Fruit fly (Drosophila melanogaster) whole organism, embryonic: ENCODE results near the gene Nubp1.

ENCODE experiments used
- Abd-B ChIP-seq: fragments of 200-800 bp; sonication (Bioruptor generic); optimal IDR thresholded peaks from 2 replicates; lab custom pipeline; 2018; ENCODE audit warnings: missing biosample characterization, mild to moderate bottlenecking, missing genetic modification characterization, moderate library complexity
- BtbVII ChIP-seq: fragments of 200-800 bp; sonication (Bioruptor generic); optimal IDR thresholded peaks from 3 replicates; lab custom pipeline; 2017; ENCODE audit warnings: missing biosample characterization, mild to moderate bottlenecking, missing genetic modification characterization
- CG10209 ChIP-seq: fragments of 200-800 bp; sonication (Bioruptor generic); optimal IDR thresholded peaks from 3 replicates; lab custom pipeline; 2017; ENCODE audit warnings: missing biosample characterization, mild to moderate bottlenecking, missing genetic modification characterization, missing genetic modification reagents
- CG10366 ChIP-seq: fragments of 200-800 bp; sonication (Bioruptor generic); IDR thresholded peaks from 2 replicates; pipeline ENCODE4 v1.3.6; 2022; ENCODE audit warnings: missing biosample characterization, missing genetic modification characterization
- CG10431 ChIP-seq: fragments of 200-800 bp; sonication (Bioruptor generic); optimal IDR thresholded peaks from 3 replicates; lab custom pipeline; 2018; ENCODE audit warnings: missing biosample characterization, mild to moderate bottlenecking, missing genetic modification characterization
- CG11093 ChIP-seq: fragments of 200-800 bp; sonication (Bioruptor generic); IDR thresholded peaks from 3 replicates; pipeline ENCODE4 v1.3.6; 2022; ENCODE audit warnings: missing biosample characterization, missing genetic modification characterization
- CG11504 ChIP-seq: fragments of 200-800 bp; sonication (Bioruptor generic); optimal IDR thresholded peaks from 3 replicates; lab custom pipeline; 2019; ENCODE audit warnings: missing biosample characterization, mild to moderate bottlenecking, missing genetic modification characterization, moderate library complexity
- CG11695 ChIP-seq: fragments of 200-800 bp; sonication (Bioruptor generic); IDR thresholded peaks from 3 replicates; pipeline ENCODE4 v1.3.6; 2022; ENCODE audit warnings: missing biosample characterization, missing genetic modification characterization
- CG14710 ChIP-seq: fragments of 200-800 bp; sonication (Bioruptor generic); optimal IDR thresholded peaks from 3 replicates; lab custom pipeline; 2019; ENCODE audit warnings: missing biosample characterization, mild to moderate bottlenecking, missing genetic modification characterization, moderate library complexity
- CG14860 ChIP-seq: fragments of 200-800 bp; sonication (Bioruptor generic); IDR thresholded peaks from 3 replicates; pipeline ENCODE4 v1.3.6; 2022; ENCODE audit warnings: missing biosample characterization, missing genetic modification characterization; ENCODE audit not compliant: partially characterized antibody
- CG15696 ChIP-seq: fragments of 200-800 bp; sonication (Bioruptor generic); optimal IDR thresholded peaks from 2 replicates; lab custom pipeline; 2019; ENCODE audit warnings: missing biosample characterization, mild to moderate bottlenecking, missing genetic modification characterization, moderate library complexity
- CG17186 ChIP-seq: fragments of 200-800 bp; sonication (Bioruptor generic); optimal IDR thresholded peaks from 3 replicates; lab custom pipeline; 2017; ENCODE audit warnings: missing biosample characterization, missing genetic modification reagents, missing genetic modification characterization
- CG17568 ChIP-seq: fragments of 200-800 bp; sonication (Bioruptor generic); optimal IDR thresholded peaks from 2 replicates; lab custom pipeline; 2018; ENCODE audit warnings: missing biosample characterization, mild to moderate bottlenecking, missing genetic modification characterization, moderate library complexity
- CG1832 ChIP-seq: fragments of 200-800 bp; sonication (Bioruptor generic); optimal IDR thresholded peaks from 2 replicates; lab custom pipeline; 2017; ENCODE audit warnings: missing biosample characterization, mild to moderate bottlenecking, missing genetic modification characterization, inconsistent platforms
- CG18476 ChIP-seq: fragments of 200-800 bp; sonication (Bioruptor generic); optimal IDR thresholded peaks from 2 replicates; lab custom pipeline; 2016; ENCODE audit warnings: missing biosample characterization, mild to moderate bottlenecking, missing genetic modification characterization
- CG2678 ChIP-seq: fragments of 200-800 bp; sonication (Bioruptor generic); optimal IDR thresholded peaks from 3 replicates; lab custom pipeline; 2019; ENCODE audit warnings: missing biosample characterization, mild to moderate bottlenecking, missing genetic modification characterization, moderate library complexity
- CG32532 ChIP-seq: fragments of 200-800 bp; sonication (Bioruptor generic); IDR thresholded peaks from 2 replicates; pipeline ENCODE4 v1.3.6; 2022; ENCODE audit warnings: missing biosample characterization, missing genetic modification characterization
- CG3281 ChIP-seq: fragments of 200-800 bp; sonication (Bioruptor generic); optimal IDR thresholded peaks from 3 replicates; lab custom pipeline; 2017; ENCODE audit warnings: missing biosample characterization, mild to moderate bottlenecking, missing genetic modification characterization
- CG3847 ChIP-seq: fragments of 200-800 bp; sonication (Bioruptor generic); IDR thresholded peaks from 2 replicates; pipeline ENCODE4 v1.3.6; 2022; ENCODE audit warnings: missing biosample characterization, missing genetic modification characterization
- CG3995 ChIP-seq: fragments of 200-800 bp; sonication (Bioruptor generic); optimal IDR thresholded peaks from 3 replicates; lab custom pipeline; 2016; ENCODE audit warnings: missing biosample characterization, missing genetic modification characterization
- CG42726 ChIP-seq: fragments of 200-800 bp; sonication (Bioruptor generic); IDR thresholded peaks from 2 replicates; pipeline ENCODE4 v1.3.6; 2022; ENCODE audit warnings: missing biosample characterization, missing genetic modification characterization; ENCODE audit not compliant: partially characterized antibody
- CG6683 ChIP-seq: fragments of 200-800 bp; sonication (Bioruptor generic); optimal IDR thresholded peaks from 2 replicates; lab custom pipeline; 2017; ENCODE audit warnings: missing biosample characterization, mild to moderate bottlenecking, missing genetic modification characterization, missing genetic modification reagents
- CG6813 ChIP-seq: fragments of 200-800 bp; sonication (Bioruptor generic); optimal IDR thresholded peaks from 2 replicates; lab custom pipeline; 2017; ENCODE audit warnings: missing biosample characterization, missing genetic modification characterization, mild to moderate bottlenecking, moderate library complexity, missing genetic modification reagents
- CG6854 ChIP-seq: fragments of 200-800 bp; sonication (Bioruptor generic); optimal IDR thresholded peaks from 3 replicates; lab custom pipeline; 2017; ENCODE audit warnings: missing biosample characterization, mild to moderate bottlenecking, missing genetic modification characterization
- CG7271 ChIP-seq: fragments of 200-800 bp; sonication (Bioruptor generic); optimal IDR thresholded peaks from 2 replicates; lab custom pipeline; 2018; ENCODE audit warnings: missing biosample characterization, mild to moderate bottlenecking, missing genetic modification characterization, moderate library complexity
- CHES-1-like ChIP-seq: fragments of 200-800 bp; sonication (Bioruptor generic); optimal IDR thresholded peaks from 2 replicates; lab custom pipeline; 2016; ENCODE audit warnings: missing biosample characterization, missing genetic modification characterization
- Deaf1 ChIP-seq: fragments of 200-800 bp; optimal IDR thresholded peaks from 3 replicates; lab custom pipeline; 2019; ENCODE audit warnings: missing biosample characterization, mild to moderate bottlenecking, missing genetic modification characterization, moderate library complexity
- Dip3 ChIP-seq: fragments of 200-800 bp; sonication (Bioruptor generic); optimal IDR thresholded peaks from 3 replicates; lab custom pipeline; 2016; ENCODE audit warnings: missing biosample characterization, missing genetic modification characterization
- Ets97D ChIP-seq: fragments of 200-800 bp; sonication (Bioruptor generic); optimal IDR thresholded peaks from 3 replicates; lab custom pipeline; 2016; ENCODE audit warnings: missing biosample characterization, missing genetic modification characterization
- Fer1 ChIP-seq: fragments of 200-800 bp; sonication (Bioruptor generic); optimal IDR thresholded peaks from 2 replicates; lab custom pipeline; 2017; ENCODE audit warnings: missing biosample characterization, mild to moderate bottlenecking, missing genetic modification characterization
- HmgZ ChIP-seq: fragments of 200-800 bp; sonication (Bioruptor generic); optimal IDR thresholded peaks from 2 replicates; lab custom pipeline; 2018; ENCODE audit warnings: missing biosample characterization, mild to moderate bottlenecking, missing genetic modification characterization
- Hr78 ChIP-seq, 2 experiments: fragments of 200-800 bp in 1 of 2; fragments of >200 bp in 1 of 2; sonication (Bioruptor generic) in 1 of 2; optimal IDR thresholded peaks; 2 replicates each; lab custom pipeline; 2017 to 2019; ENCODE audit warnings: missing biosample characterization in 2 of 2, missing genetic modification characterization in 2 of 2, mild to moderate bottlenecking in 1 of 2, moderate library complexity in 1 of 2
- Mad ChIP-seq: fragments of 200-800 bp; sonication (Bioruptor generic); optimal IDR thresholded peaks from 2 replicates; lab custom pipeline; 2016; ENCODE audit warnings: missing biosample characterization, missing genetic modification characterization
- Nf-YC ChIP-seq: fragments of 200-800 bp; optimal IDR thresholded peaks from 3 replicates; lab custom pipeline; 2019; ENCODE audit warnings: missing biosample characterization, mild to moderate bottlenecking, missing genetic modification characterization, moderate library complexity
- Xbp1 ChIP-seq: fragments of 200-800 bp; sonication (Bioruptor generic); optimal IDR thresholded peaks from 3 replicates; lab custom pipeline; 2016; ENCODE audit warnings: missing biosample characterization, mild to moderate bottlenecking, missing genetic modification characterization
- bsh ChIP-seq, 2 experiments: fragments of 200-800 bp; sonication (Bioruptor generic); optimal IDR thresholded peaks; 2 replicates each; lab custom pipeline; 2017 to 2018; ENCODE audit warnings: mild to moderate bottlenecking in 2 of 2, missing biosample characterization in 2 of 2, missing genetic modification characterization in 2 of 2, moderate library complexity in 1 of 2
- caup ChIP-seq: fragments of 200-800 bp; sonication (Bioruptor generic); optimal IDR thresholded peaks from 3 replicates; lab custom pipeline; 2017; ENCODE audit warnings: missing biosample characterization, mild to moderate bottlenecking, missing genetic modification characterization, moderate library complexity; ENCODE audit not compliant: severe bottlenecking
- dpn ChIP-seq, 2 experiments: fragments of 200-800 bp; sonication (Bioruptor generic); optimal IDR thresholded peaks; 3 replicates each; lab custom pipeline; 2016; ENCODE audit warnings: missing biosample characterization in 2 of 2, missing genetic modification characterization in 2 of 2
- gce ChIP-seq: fragments of 200-800 bp; sonication (Bioruptor generic); IDR thresholded peaks from 3 replicates; pipeline ENCODE4 v1.3.6; 2022; ENCODE audit warnings: missing biosample characterization, missing genetic modification characterization
- gcm ChIP-seq: fragments of 200-800 bp; sonication (Bioruptor generic); optimal IDR thresholded peaks from 2 replicates; lab custom pipeline; 2019; ENCODE audit warnings: missing biosample characterization, mild to moderate bottlenecking, missing genetic modification characterization, moderate library complexity
- insv ChIP-seq, 2 experiments: fragments of 200-800 bp; sonication (Bioruptor generic); optimal IDR thresholded peaks; 3 replicates each; lab custom pipeline; 2016 to 2018; ENCODE audit warnings: missing biosample characterization in 2 of 2, missing genetic modification characterization in 2 of 2
- jumu ChIP-seq: fragments of 200-800 bp; sonication (Bioruptor generic); optimal IDR thresholded peaks from 3 replicates; lab custom pipeline; 2016; ENCODE audit warnings: missing biosample characterization, missing genetic modification characterization
- maf-S ChIP-seq: fragments of 200-800 bp; sonication (Bioruptor generic); optimal IDR thresholded peaks from 2 replicates; lab custom pipeline; 2016; ENCODE audit warnings: missing biosample characterization, missing genetic modification characterization
- pum ChIP-seq: fragments of 200-800 bp; sonication (Bioruptor generic); optimal IDR thresholded peaks from 2 replicates; lab custom pipeline; 2016; ENCODE audit warnings: missing biosample characterization, missing genetic modification characterization
- pzg ChIP-seq: fragments of 200-800 bp; sonication (Bioruptor generic); optimal IDR thresholded peaks from 3 replicates; lab custom pipeline; 2018; ENCODE audit warnings: missing biosample characterization, mild to moderate bottlenecking, missing genetic modification characterization, moderate library complexity
- slbo ChIP-seq: fragments of 200-800 bp; sonication (Bioruptor generic); IDR thresholded peaks from 2 replicates; pipeline ENCODE4 v1.3.6; 2022; ENCODE audit warnings: missing biosample characterization, missing genetic modification characterization
- sna ChIP-seq: fragments of 200-800 bp; sonication (Bioruptor generic); IDR thresholded peaks from 2 replicates; pipeline ENCODE4 v1.3.6; 2022; ENCODE audit warnings: missing biosample characterization, missing genetic modification characterization; ENCODE audit not compliant: partially characterized antibody
- sr ChIP-seq: fragments of 200-800 bp; sonication (Bioruptor generic); IDR thresholded peaks from 3 replicates; pipeline ENCODE4 v1.3.6; 2022; ENCODE audit warnings: missing biosample characterization, missing genetic modification characterization
- twi ChIP-seq: fragments of 200-800 bp; optimal IDR thresholded peaks from 2 replicates; lab custom pipeline; 2019; ENCODE audit warnings: missing biosample characterization, mild to moderate bottlenecking, missing genetic modification characterization, moderate library complexity
- wek ChIP-seq: fragments of 200-800 bp; sonication (Bioruptor generic); optimal IDR thresholded peaks from 3 replicates; lab custom pipeline; 2018; ENCODE audit warnings: missing biosample characterization, mild to moderate bottlenecking, missing genetic modification characterization, moderate library complexity

Gene Nubp1

DNA sequence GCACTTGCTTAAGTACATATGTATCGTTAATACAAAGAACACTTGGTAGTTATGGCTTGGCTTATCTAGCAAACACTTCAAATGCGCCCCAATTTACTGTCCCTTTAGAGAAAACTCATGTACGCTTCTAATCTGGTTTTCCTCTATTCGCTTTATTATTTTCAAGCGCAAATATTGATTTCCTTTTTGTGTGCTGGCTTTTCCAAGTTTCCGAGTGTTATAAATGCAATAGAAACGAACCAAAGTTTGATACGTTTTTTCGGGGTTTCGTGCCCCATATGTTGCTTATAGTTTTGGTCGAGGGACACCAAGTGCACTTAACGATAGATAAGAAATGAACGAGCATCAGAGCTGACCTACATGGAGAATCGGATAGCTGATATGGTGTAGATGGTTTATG lies 18.4 kb upstream of the Nubp1 start (continued):
- TF ChIP-seq twi (tag; lab: Kevin White, UChicago) = peak; percentile 21
- no peak for TF ChIP-seq CG14710 (tag; lab: Kevin White, UChicago)
- TF ChIP-seq jumu = no peak
- no peak for TF ChIP-seq insv (GFP tag; optimal IDR thresholded peaks at IDR 0.05; lab: Kevin White, UChicago)
- TF ChIP-seq CG18476 (GFP tag; lab: Kevin White, UChicago) = no peak
- no peak for TF ChIP-seq Xbp1 (GFP tag; lab: Kevin White, UChicago)
- TF ChIP-seq maf-S (GFP tag; lab: Kevin White, UChicago) = no peak
- TF ChIP-seq CG15696 (tag; lab: Kevin White, UChicago) = no peak
- peak; percentile 29 for TF ChIP-seq Deaf1
- TF ChIP-seq Hr78 (GFP tag; optimal IDR thresholded peaks at IDR 0.05; lab: Kevin White, UChicago) = no peak
- TF ChIP-seq CG10209 (GFP tag; lab: Kevin White, UChicago) = no peak
- no peak for TF ChIP-seq CG3995 (GFP tag; lab: Kevin White, UChicago)
- TF ChIP-seq gce = no peak
- no peak for TF ChIP-seq caup
- no peak for TF ChIP-seq gcm (GFP tag; lab: Kevin White, UChicago)
- TF ChIP-seq CG11504 (tag; lab: Kevin White, UChicago) = no peak
- TF ChIP-seq Ets97D = no peak
- no peak for TF ChIP-seq pzg
- TF ChIP-seq sna (GFP tag; lab: Robert Waterston, UW) = no peak
- TF ChIP-seq CG2678 (tag; lab: Kevin White, UChicago) = no peak
- no peak for TF ChIP-seq CG7271 (tag; lab: Kevin White, UChicago)
- no peak for TF ChIP-seq CG32532
- no peak for TF ChIP-seq CG3847 (GFP tag; lab: Robert Waterston, UW)
- no peak for TF ChIP-seq pum (GFP tag; lab: Kevin White, UChicago)
- TF ChIP-seq wek (GFP tag; lab: Kevin White, UChicago) = no peak
- TF ChIP-seq bsh (GFP tag; optimal IDR thresholded peaks at IDR 0.05; lab: Kevin White, UChicago) = peak in 1 of 2 experiments; percentile 21
- no peak for TF ChIP-seq CG3281
- TF ChIP-seq Fer1 (GFP tag; lab: Kevin White, UChicago) = no peak
- TF ChIP-seq CG11695 (GFP tag; lab: Robert Waterston, UW) = no peak
- TF ChIP-seq Abd-B (GFP tag; lab: Kevin White, UChicago) = no peak
- TF ChIP-seq CG17186 = no peak
- no peak for TF ChIP-seq dpn (GFP tag; optimal IDR thresholded peaks at IDR 0.05; lab: Kevin White, UChicago)
- no peak for TF ChIP-seq CG14860 (GFP tag; lab: Robert Waterston, UW)
- TF ChIP-seq HmgZ (tag; lab: Kevin White, UChicago) = no peak
- no peak for TF ChIP-seq Dip3 (GFP tag; lab: Kevin White, UChicago)
- TF ChIP-seq sr (GFP tag; lab: Robert Waterston, UW) = no peak
- no peak for TF ChIP-seq CG1832
- TF ChIP-seq CG6683 = no peak
- no peak for TF ChIP-seq CG42726 (GFP tag; lab: Robert Waterston, UW)
- TF ChIP-seq Nf-YC = no peak
- peak; percentile 75 for TF ChIP-seq CG10431 (GFP tag; lab: Kevin White, UChicago)
- peak; percentile 37 for TF ChIP-seq CG17568
- no peak for TF ChIP-seq CG6854
- TF ChIP-seq CHES-1-like (GFP tag; lab: Kevin White, UChicago) = no peak
- TF ChIP-seq slbo (GFP tag; lab: Robert Waterston, UW) = no peak
- no peak for TF ChIP-seq BtbVII
- TF ChIP-seq CG11093 (GFP tag; lab: Robert Waterston, UW) = no peak
- TF ChIP-seq CG10366 = no peak
- TF ChIP-seq Mad (GFP tag; lab: Kevin White, UChicago) = no peak
- TF ChIP-seq CG6813 = no peak
